Fruit fly (Drosophila melanogaster) whole organism: Measurements from ENCODE around the gene Ent1.

Experiments used
- CG8478 ChIP-seq: fragments of >200 bp; optimal IDR thresholded peaks from 2 replicates; lab custom pipeline; 2018; ENCODE audit warnings: inconsistent platforms
- Dll ChIP-seq: fragments of >200 bp; optimal IDR thresholded peaks from 2 replicates; lab custom pipeline; 2017
- EcR ChIP-seq, 2 experiments: fragments of >200 bp; optimal IDR thresholded peaks; 2 replicates each; lab custom pipeline; 2017; ENCODE audit warnings: missing biosample characterization in 2 of 2, missing genetic modification characterization in 2 of 2, missing genetic modification reagents in 2 of 2
- pan ChIP-seq: fragments of >200 bp; optimal IDR thresholded peaks from 2 replicates; lab custom pipeline; 2017
- psq ChIP-seq: fragments of >200 bp; optimal IDR thresholded peaks from 2 replicates; lab custom pipeline; 2017
- usp ChIP-seq: fragments of >200 bp; optimal IDR thresholded peaks from 2 replicates; lab custom pipeline; 2017; ENCODE audit warnings: missing biosample characterization, missing genetic modification characterization, mixed read lengths

The Ent1 gene

DNA sequence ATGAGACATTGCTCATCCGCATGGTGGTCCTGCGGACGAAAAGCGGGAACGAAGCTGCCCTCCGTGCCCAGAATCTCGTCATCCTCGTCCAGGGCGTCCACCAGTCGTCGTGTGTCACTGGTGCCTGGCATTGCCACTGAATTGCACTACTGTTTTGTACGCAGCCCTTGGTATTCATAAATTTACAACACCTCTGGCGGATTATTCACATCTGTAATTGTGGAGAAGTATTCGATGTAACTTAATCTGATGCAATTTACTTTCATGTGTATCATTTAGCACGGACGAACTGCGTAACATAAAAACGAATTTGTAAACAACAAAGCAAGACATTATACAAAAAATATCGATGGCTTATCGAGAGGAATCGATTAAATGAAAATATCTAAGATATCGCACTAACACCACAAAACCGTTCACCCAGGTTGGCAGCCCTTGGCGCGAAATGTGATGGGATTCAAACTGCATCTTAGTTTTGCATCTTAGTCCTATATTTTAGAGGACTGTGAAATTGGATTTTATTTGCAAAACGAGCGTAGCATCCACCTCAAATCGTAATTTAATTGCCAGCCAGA is at the start of gene Ent1:
TSS of gene Ent1 (minus strand) at position 319 of the 575 bp plus-strand sequence.
- TF ChIP-seq Dll (lab: Kevin White, UChicago) (no peak), CG8478 (lab: Kevin White, UChicago) (no peak), pan (lab: Kevin White, UChicago) (no peak), usp (GFP tag; lab: Kevin White, UChicago) (no peak), EcR (GFP tag; optimal IDR thresholded peaks at IDR 0.05; lab: Kevin White, UChicago) (no peak), psq (lab: Kevin White, UChicago) (no peak)

DNA sequence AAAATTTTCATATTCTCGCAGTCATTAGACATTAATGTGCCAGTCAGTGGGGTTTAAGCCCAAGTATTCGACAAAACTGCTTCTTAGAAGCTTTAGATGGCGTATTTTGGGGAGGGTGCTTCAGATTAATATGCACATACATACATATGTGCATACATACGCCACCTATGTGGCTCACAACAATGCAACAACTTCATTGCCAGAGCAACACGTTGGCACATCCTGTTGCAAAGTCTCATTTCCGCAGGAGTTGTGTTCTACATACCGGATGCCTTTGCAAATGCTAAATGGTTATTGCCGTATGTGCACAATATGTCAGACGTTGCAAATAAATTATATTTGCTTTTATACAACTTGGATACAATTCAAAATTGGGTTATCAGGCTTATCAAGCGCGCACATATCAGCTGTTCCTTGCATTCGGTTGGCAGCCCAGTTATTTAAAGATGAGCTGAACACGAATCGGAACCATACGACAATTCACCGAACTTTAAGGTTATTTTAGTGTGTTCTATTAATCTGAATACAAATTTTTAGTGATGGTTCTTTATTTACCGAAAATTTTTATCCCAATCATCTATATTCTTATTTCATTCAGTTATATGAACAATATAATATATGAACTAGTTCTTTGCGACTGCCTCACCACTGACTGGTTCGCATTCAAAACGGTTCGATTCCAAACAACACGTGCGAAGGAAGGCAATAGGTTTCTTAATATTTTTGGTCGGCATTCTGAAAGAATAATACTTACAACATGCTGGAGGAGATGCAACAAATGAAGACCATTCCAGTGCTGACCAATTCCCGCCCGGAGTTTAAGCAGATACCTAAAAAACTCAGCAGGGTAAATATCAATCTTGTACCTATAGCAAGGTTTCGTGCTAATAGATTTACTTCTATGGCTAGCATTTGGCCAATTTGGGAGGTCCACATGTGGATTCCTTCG is 46.2 kb upstream of the Ent1 start, which contains the start of gene Polr1B:
TSS of gene Polr1B (plus strand) at position 659 of the 949 bp plus-strand sequence.
- TF ChIP-seq usp (GFP tag; lab: Kevin White, UChicago) (no peak), psq (lab: Kevin White, UChicago) (no peak), CG8478 (lab: Kevin White, UChicago) (no peak), Dll (lab: Kevin White, UChicago) (no peak), pan (lab: Kevin White, UChicago) (no peak), EcR (GFP tag; optimal IDR thresholded peaks at IDR 0.05; lab: Kevin White, UChicago) (no peak)

DNA sequence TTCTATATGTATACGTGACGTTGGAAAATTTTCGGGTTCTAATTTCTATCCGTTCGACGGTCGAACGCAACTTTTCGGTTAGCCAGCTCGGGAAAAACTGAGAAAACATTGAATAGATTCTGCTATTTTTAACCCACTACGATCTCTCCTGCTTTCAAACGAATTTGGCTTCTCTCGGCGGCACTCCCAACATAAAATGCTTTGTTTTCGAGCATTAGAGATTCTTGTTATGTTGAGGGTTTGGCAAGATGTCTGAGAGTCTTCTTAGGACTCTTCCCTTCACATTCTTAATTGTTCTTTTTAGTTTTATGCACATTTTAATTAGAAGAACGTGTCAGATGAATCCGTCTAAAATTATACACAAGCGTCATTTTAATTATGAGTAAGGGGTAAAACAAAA is 44.4 kb upstream of the Ent1 start, which contains the start of gene CG4213:
TSS of gene CG4213 (minus strand) at position 101 of the 400 bp plus-strand sequence.
- TF ChIP-seq EcR (GFP tag; optimal IDR thresholded peaks at IDR 0.05; lab: Kevin White, UChicago) (no peak), pan (lab: Kevin White, UChicago) (no peak), usp (GFP tag; lab: Kevin White, UChicago) (no peak), CG8478 (lab: Kevin White, UChicago) (no peak), psq (lab: Kevin White, UChicago) (no peak), Dll (lab: Kevin White, UChicago) (no peak)

DNA sequence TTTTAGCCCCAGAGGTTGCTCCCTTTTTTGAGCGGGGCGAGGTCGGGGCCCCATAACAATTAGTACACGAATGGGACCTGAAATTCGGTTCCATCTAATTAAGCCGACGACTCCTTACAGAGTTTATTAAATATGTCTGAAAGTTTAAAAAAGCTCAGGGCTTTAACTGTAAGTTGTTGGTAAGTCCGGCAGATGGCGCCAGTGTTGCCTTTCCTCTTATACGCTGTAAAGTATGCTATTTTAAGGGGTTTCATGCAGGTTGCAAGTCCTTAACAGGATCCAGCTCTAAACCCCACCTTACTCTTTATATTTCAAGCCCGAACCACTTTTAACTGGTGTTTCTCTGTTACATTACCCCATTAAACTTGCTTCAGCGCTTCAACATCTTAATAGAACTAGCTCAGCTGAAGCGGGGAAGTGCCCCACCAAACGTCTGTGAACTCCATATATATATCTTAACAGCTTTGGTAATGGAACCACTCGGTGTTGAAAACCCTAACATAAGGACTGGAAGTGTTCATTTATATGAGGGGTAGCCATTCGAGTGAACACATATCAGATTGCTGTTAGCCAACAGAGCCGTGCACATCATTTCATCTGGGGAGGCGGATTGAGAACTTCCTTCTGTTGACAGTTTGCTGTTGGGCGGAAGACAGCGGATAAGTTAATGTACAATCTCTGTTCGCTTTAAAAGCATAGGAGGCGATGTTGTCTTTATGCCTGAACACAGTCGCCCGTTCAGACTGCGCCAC is 37.9 kb upstream of the Ent1 start:
- TF ChIP-seq psq (lab: Kevin White, UChicago) (no peak), EcR (GFP tag; optimal IDR thresholded peaks at IDR 0.05; lab: Kevin White, UChicago) (no peak), pan (lab: Kevin White, UChicago) (no peak), Dll (lab: Kevin White, UChicago) (no peak), CG8478 (lab: Kevin White, UChicago) (no peak), usp (GFP tag; lab: Kevin White, UChicago) (no peak)

DNA sequence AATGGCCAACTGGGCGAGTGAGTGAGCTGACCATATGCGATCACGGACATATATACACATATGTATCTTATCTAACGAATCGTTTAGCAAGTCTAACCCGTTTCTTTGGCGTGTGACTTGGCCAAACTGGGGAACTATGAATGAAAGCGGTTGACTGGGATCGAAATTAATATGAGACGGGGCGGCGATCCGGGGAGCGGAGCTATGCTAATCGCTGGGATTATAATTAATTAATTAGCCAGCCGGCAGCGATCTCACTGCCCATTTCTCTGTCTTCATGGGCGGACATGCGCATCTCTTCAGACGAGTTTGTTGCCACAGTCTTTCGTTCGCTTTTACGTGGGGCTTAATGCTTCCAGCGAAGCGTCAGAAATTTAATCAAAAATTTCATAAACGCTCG is 34.9 kb upstream of the Ent1 start:
- no peak for TF ChIP-seq psq (lab: Kevin White, UChicago)
- TF ChIP-seq Dll (lab: Kevin White, UChicago), result no peak
- no peak for TF ChIP-seq usp (GFP tag; lab: Kevin White, UChicago)
- no peak for TF ChIP-seq CG8478 (lab: Kevin White, UChicago)
- TF ChIP-seq pan (lab: Kevin White, UChicago), result no peak
- no peak for TF ChIP-seq EcR (GFP tag; optimal IDR thresholded peaks at IDR 0.05; lab: Kevin White, UChicago)

DNA sequence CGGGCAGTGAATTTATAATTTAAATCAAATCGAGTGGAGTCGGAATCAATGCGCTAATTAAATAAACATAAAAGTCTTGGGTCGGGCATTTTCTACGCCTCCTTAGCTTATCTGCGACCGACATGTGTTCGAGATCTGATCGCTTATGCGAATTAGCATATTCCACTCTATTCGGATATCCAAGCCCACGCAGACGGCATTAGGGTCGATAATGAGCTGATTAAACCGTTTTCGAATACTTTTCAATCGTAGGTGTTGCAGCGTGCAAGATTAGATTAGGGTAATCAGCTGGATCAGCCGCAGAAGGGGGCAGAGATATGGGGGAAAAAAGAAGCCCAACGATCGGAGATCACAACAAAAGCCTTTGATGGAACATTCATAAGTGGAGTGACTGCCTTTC is 32.8 kb upstream of the Ent1 start:
- TF ChIP-seq CG8478 (lab: Kevin White, UChicago) (no peak), EcR (GFP tag; optimal IDR thresholded peaks at IDR 0.05; lab: Kevin White, UChicago) (no peak), psq (lab: Kevin White, UChicago) (no peak), pan (lab: Kevin White, UChicago) (no peak), Dll (lab: Kevin White, UChicago) (no peak), usp (GFP tag; lab: Kevin White, UChicago) (no peak)

DNA sequence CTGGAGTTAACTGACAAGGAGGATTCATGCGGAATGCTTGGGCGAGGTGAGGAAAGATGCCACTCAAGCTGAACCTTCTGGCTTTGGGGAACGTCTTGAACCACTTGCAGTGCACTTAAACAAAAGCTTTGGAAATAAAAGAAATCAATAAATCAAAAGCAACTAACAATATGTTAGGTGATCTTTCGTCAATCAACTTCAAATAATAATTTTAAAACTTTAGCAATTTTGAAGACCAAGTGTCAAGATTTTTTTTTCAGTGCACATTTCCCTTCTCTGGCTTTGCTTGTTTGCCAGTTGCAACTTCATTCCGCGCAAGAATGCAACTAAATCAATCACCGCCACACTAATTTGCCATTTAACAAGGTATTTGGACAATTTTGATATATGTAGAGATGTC is 25.1 kb upstream of the Ent1 start:
- TF ChIP-seq pan (lab: Kevin White, UChicago), result no peak
- TF ChIP-seq EcR (GFP tag; optimal IDR thresholded peaks at IDR 0.05; lab: Kevin White, UChicago), result no peak
- TF ChIP-seq usp (GFP tag; lab: Kevin White, UChicago), result no peak
- no peak for TF ChIP-seq Dll (lab: Kevin White, UChicago)
- no peak for TF ChIP-seq CG8478 (lab: Kevin White, UChicago)
- TF ChIP-seq psq (lab: Kevin White, UChicago), result no peak

DNA sequence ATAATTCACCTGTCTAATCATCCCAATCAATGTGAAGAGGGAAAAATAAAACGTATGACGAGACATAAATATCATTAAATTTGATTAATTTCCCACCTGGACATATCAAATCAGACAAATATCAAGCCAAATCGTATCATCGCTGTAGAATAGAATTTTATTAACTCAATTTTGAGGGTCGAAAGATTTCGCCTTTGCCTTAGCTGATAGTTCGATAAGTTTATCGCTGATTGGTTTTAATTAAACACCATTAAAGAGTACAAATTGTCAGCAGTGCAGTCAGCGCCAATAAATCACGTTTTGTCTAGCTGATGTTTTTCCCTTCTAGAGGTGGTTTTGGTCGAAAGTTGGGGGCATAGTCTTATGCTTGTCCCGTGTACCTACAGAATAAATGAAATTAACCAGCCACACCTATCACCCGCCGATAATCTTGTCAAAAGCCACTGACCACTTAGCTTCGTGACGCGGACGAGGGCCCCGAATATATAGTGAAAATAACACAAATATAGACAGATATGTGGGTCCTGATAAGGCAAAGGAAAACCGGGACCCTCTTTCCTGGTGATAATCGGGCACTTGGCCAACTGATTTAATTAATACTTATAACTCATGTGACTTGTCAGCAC is 21.3 kb upstream of the Ent1 start:
- TF ChIP-seq Dll (lab: Kevin White, UChicago) (no peak), pan (lab: Kevin White, UChicago) (no peak), psq (lab: Kevin White, UChicago) (no peak), CG8478 (lab: Kevin White, UChicago) (no peak), usp (GFP tag; lab: Kevin White, UChicago) (no peak), EcR (GFP tag; optimal IDR thresholded peaks at IDR 0.05; lab: Kevin White, UChicago) (no peak)

DNA sequence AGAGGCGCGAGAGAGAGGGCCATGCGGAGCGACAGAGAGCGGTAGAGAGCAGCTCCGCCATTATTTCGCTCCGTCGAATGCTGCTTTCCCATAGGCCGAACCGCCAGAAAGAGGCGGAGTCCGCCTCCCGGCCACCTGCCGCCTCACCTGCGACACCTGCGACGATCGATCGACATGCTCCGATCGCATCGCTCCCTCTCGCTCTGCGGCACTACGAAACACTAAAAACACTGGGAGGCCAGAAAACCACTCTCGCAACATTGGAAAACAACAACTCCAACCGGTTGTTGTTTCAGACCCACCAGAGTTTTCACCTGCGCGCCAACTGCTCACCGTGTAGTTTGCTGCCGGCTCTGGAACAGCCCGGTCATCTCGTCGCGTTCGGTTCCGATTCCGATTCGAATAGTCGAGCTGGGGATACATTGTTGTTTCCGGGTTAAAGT is 20.1 kb upstream of the Ent1 start, which contains the start of gene al:
TSS of gene al (plus strand) at position 333 of the 443 bp plus-strand sequence.
- TF ChIP-seq pan (lab: Kevin White, UChicago), result no peak
- TF ChIP-seq EcR (GFP tag; optimal IDR thresholded peaks at IDR 0.05; lab: Kevin White, UChicago), result no peak
- no peak for TF ChIP-seq CG8478 (lab: Kevin White, UChicago)
- no peak for TF ChIP-seq Dll (lab: Kevin White, UChicago)
- no peak for TF ChIP-seq usp (GFP tag; lab: Kevin White, UChicago)
- TF ChIP-seq psq (lab: Kevin White, UChicago), result no peak

DNA sequence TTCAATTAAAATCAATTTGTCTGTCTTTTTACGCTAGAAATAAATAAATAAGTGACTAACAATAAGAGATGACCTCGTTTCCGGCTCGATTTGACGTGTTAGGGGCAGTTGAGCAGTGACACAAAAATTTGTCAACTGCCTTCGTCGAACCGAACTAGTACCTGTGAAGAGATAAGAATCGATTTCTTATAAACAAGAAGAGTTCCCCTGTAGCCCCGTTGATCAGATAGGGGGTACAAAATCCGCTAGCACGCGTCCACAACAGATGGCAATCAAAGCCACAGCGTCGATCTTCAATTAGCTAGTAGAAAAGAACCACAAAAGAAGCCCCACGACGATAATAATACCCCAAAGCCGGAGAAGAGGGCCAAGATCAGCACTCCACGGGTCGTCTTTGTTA is 14.1 kb upstream of the Ent1 start:
- no peak for TF ChIP-seq pan (lab: Kevin White, UChicago)
- TF ChIP-seq psq (lab: Kevin White, UChicago), result no peak
- TF ChIP-seq CG8478 (lab: Kevin White, UChicago), result no peak
- no peak for TF ChIP-seq Dll (lab: Kevin White, UChicago)
- TF ChIP-seq usp (GFP tag; lab: Kevin White, UChicago), result no peak
- no peak for TF ChIP-seq EcR (GFP tag; optimal IDR thresholded peaks at IDR 0.05; lab: Kevin White, UChicago)
